Worm (Caenorhabditis elegans) whole organism, L4 larva: ENCODE results near the gene F35D11.1.

Experiments
- F37D6.2 ChIP-seq: sonication (generic microtip); optimal IDR thresholded peaks from 2 replicates; lab custom pipeline; 2016; ENCODE audit warnings: mild to moderate bottlenecking, missing genetic modification characterization, missing compliant biosample characterization
- F49E8.2 ChIP-seq: sonication (generic microtip); optimal IDR thresholded peaks from 2 replicates; lab custom pipeline; 2016; ENCODE audit warnings: missing compliant biosample characterization, mild to moderate bottlenecking, missing genetic modification characterization, borderline replicate concordance
- T20F7.1 ChIP-seq: fragments of 200-800 bp; sonication (Bioruptor generic); optimal IDR thresholded peaks from 2 replicates; lab custom pipeline; 2018; ENCODE audit warnings: mild to moderate bottlenecking, missing genetic modification characterization, missing compliant biosample characterization
- Y5F2A.4 ChIP-seq: fragments of 200-800 bp; sonication (Bioruptor generic); optimal IDR thresholded peaks from 2 replicates; lab custom pipeline; 2018; ENCODE audit warnings: mild to moderate bottlenecking, missing genetic modification characterization, missing compliant biosample characterization
- aha-1 ChIP-seq: fragments of 150-350 bp; peaks from one replicate; lab custom pipeline; 2014; ENCODE audit warnings: missing biosample characterization, missing genetic modification characterization
- aly-2 ChIP-seq: sonication (generic microtip); optimal IDR thresholded peaks from 2 replicates; lab custom pipeline; 2018; ENCODE audit warnings: missing biosample characterization, missing genetic modification characterization
- ceh-20 ChIP-seq: fragments of 200-800 bp; sonication (Bioruptor generic); IDR thresholded peaks from 2 replicates; pipeline ENCODE4 v1.3.6; 2022; ENCODE audit warnings: missing genetic modification reagents, missing genetic modification characterization, missing compliant biosample characterization
- ceh-28 ChIP-seq: fragments of 150-350 bp; optimal IDR thresholded peaks from 2 replicates; lab custom pipeline; 2014; ENCODE audit warnings: missing biosample characterization, missing genetic modification reagents, missing genetic modification characterization
- ceh-32 ChIP-seq: sonication (generic microtip); optimal IDR thresholded peaks from 2 replicates; lab custom pipeline; 2016; ENCODE audit warnings: mild to moderate bottlenecking, missing genetic modification characterization, missing compliant biosample characterization; ENCODE audit not compliant: poor library complexity
- ceh-44 ChIP-seq: fragments of 200-800 bp; sonication (Bioruptor generic); IDR thresholded peaks from 2 replicates; pipeline ENCODE4 v1.3.6; 2022; ENCODE audit warnings: missing genetic modification reagents, missing genetic modification characterization, missing compliant biosample characterization
- daf-19 ChIP-seq: fragments of 200-800 bp; sonication (Bioruptor generic); conservative IDR thresholded peaks from 2 replicates; pipeline ENCODE4 v1.3.6; 2022; ENCODE audit warnings: missing genetic modification characterization, missing compliant biosample characterization
- daf-8 ChIP-seq: fragments of 200-800 bp; sonication (Bioruptor generic); IDR thresholded peaks from 2 replicates; pipeline ENCODE4 v1.3.6; 2022; ENCODE audit warnings: missing genetic modification characterization, missing compliant biosample characterization
- dmd-8 ChIP-seq: fragments of 200-800 bp; sonication (Bioruptor generic); IDR thresholded peaks from 2 replicates; pipeline ENCODE4 v1.3.6; 2022; ENCODE audit warnings: missing genetic modification characterization, missing compliant biosample characterization
- dpl-1 ChIP-seq: fragments of 150-350 bp; optimal IDR thresholded peaks from 2 replicates; lab custom pipeline; 2014; ENCODE audit warnings: missing biosample characterization, missing genetic modification reagents, missing genetic modification characterization
- egl-27 ChIP-seq: sonication (generic microtip); optimal IDR thresholded peaks from 3 replicates; lab custom pipeline; 2017; ENCODE audit warnings: missing biosample characterization, missing genetic modification reagents, missing genetic modification characterization
- hif-1 ChIP-seq, 2 experiments: sonication (generic microtip); optimal IDR thresholded peaks; 2 replicates each; lab custom pipeline; 2016 to 2017; ENCODE audit warnings: missing compliant biosample characterization in 2 of 2, missing genetic modification characterization in 2 of 2, missing genetic modification reagents in 2 of 2, missing genotype in 2 of 2, mild to moderate bottlenecking in 1 of 2
- lin-1 ChIP-seq: fragments of 200-800 bp; sonication (Bioruptor generic); IDR thresholded peaks from 2 replicates; pipeline ENCODE4 v1.3.6; 2022; ENCODE audit warnings: missing genetic modification reagents, missing genetic modification characterization, missing compliant biosample characterization
- madf-5 ChIP-seq, 2 experiments: fragments of 200-800 bp; sonication (Bioruptor generic); IDR thresholded peaks; 2 replicates each; pipeline ENCODE4 v1.3.6; 2022; ENCODE audit warnings: missing compliant biosample characterization in 2 of 2, missing genetic modification characterization in 2 of 2
- madf-9 ChIP-seq: fragments of 200-800 bp; sonication (Bioruptor generic); conservative IDR thresholded peaks from 2 replicates; pipeline ENCODE4 v1.3.6; 2022; ENCODE audit warnings: missing genetic modification reagents, missing genetic modification characterization, missing compliant biosample characterization
- mep-1 ChIP-seq: fragments of 150-350 bp; sonication (generic microtip); optimal IDR thresholded peaks from 3 replicates; lab custom pipeline; 2014; ENCODE audit warnings: missing biosample characterization, missing genetic modification characterization
- mes-2 ChIP-seq: sonication (generic microtip); optimal IDR thresholded peaks from 2 replicates; lab custom pipeline; 2016; ENCODE audit warnings: missing genotype, mild to moderate bottlenecking, missing genetic modification characterization, missing compliant biosample characterization; ENCODE audit not compliant: poor library complexity, severe bottlenecking
- mxl-2 ChIP-seq: fragments of 200-800 bp; sonication (Bioruptor generic); conservative IDR thresholded peaks from 2 replicates; pipeline ENCODE4 v1.3.6; 2022; ENCODE audit warnings: missing genetic modification reagents, missing genetic modification characterization, missing compliant biosample characterization
- mxl-3 ChIP-seq: fragments of 200-800 bp; sonication (Bioruptor generic); optimal IDR thresholded peaks from 2 replicates; lab custom pipeline; 2018; ENCODE audit warnings: mild to moderate bottlenecking, missing genetic modification characterization, missing compliant biosample characterization
- nhr-10 ChIP-seq: fragments of 150-350 bp; optimal IDR thresholded peaks from 2 replicates; lab custom pipeline; 2014; ENCODE audit warnings: missing biosample characterization, missing genetic modification characterization
- nhr-25 ChIP-seq: sonication (generic microtip); optimal IDR thresholded peaks from 2 replicates; lab custom pipeline; 2017; ENCODE audit warnings: missing genetic modification characterization, mild to moderate bottlenecking, missing compliant biosample characterization, antibody characterized with exemption, moderate library complexity, borderline replicate concordance; ENCODE audit not compliant: insufficient read depth
- nhr-41 ChIP-seq: fragments of 200-800 bp; sonication (Bioruptor generic); IDR thresholded peaks from 2 replicates; pipeline ENCODE4 v1.3.6; 2022; ENCODE audit warnings: missing genetic modification reagents, missing genetic modification characterization, missing compliant biosample characterization
- nhr-42 ChIP-seq: fragments of 200-800 bp; sonication (Bioruptor generic); IDR thresholded peaks from 2 replicates; pipeline ENCODE4 v1.3.6; 2022; ENCODE audit warnings: missing genetic modification characterization, missing compliant biosample characterization
- nhr-48 ChIP-seq: sonication (generic microtip); optimal IDR thresholded peaks from 2 replicates; lab custom pipeline; 2016; ENCODE audit warnings: mild to moderate bottlenecking, missing genetic modification characterization, missing compliant biosample characterization
- php-3 ChIP-seq: fragments of 200-800 bp; sonication (Bioruptor generic); IDR thresholded peaks from 2 replicates; pipeline ENCODE4 v1.3.6; 2022; ENCODE audit warnings: missing genetic modification reagents, missing genetic modification characterization, missing compliant biosample characterization
- skn-1 ChIP-seq: fragments of 150-350 bp; optimal IDR thresholded peaks from 2 replicates; lab custom pipeline; 2014; ENCODE audit warnings: missing biosample characterization, missing genetic modification characterization
- snpc-1.2 ChIP-seq: fragments of 200-800 bp; sonication (Bioruptor generic); IDR thresholded peaks from 2 replicates; pipeline ENCODE4 v1.3.6; 2022; ENCODE audit warnings: missing genetic modification reagents, missing genetic modification characterization, missing compliant biosample characterization
- tag-97 ChIP-seq: fragments of 200-800 bp; sonication (Bioruptor generic); IDR thresholded peaks from 2 replicates; pipeline ENCODE4 v1.3.6; 2022; ENCODE audit warnings: missing genetic modification characterization, missing compliant biosample characterization
- unc-130 ChIP-seq: sonication (generic microtip); optimal IDR thresholded peaks from 2 replicates; lab custom pipeline; 2016; ENCODE audit warnings: missing genetic modification reagents, missing genetic modification characterization, missing compliant biosample characterization
- unc-39 ChIP-seq: sonication (generic microtip); optimal IDR thresholded peaks from 2 replicates; lab custom pipeline; 2017; ENCODE audit warnings: missing biosample characterization, missing genetic modification characterization
- zag-1 ChIP-seq: fragments of 150-350 bp; optimal IDR thresholded peaks from 2 replicates; lab custom pipeline; 2014; ENCODE audit warnings: missing biosample characterization, missing genetic modification characterization
- ztf-7 ChIP-seq: fragments of 150-350 bp; optimal IDR thresholded peaks from 2 replicates; lab custom pipeline; 2014; ENCODE audit warnings: missing biosample characterization, missing genetic modification characterization

Gene F35D11.1

ce11 chrII:4663186-4663585, 36.5 kb downstream of the F35D11.1 start, which contains the start of gene T05A7.12:
Gene T05A7.12 (minus strand): TSS chrII:4663286.
- TF ChIP-seq nhr-48 (tag; lab: Kevin White, UChicago), result no peak
- TF ChIP-seq php-3 (GFP tag; lab: Robert Waterston, UW), result no peak
- no peak for TF ChIP-seq ceh-28 (tag; lab: Kevin White, UChicago)
- no peak for TF ChIP-seq zag-1 (tag; lab: Kevin White, UChicago)
- TF ChIP-seq daf-19 (GFP tag; lab: Robert Waterston, UW), result no peak
- no peak for TF ChIP-seq unc-39
- no peak for TF ChIP-seq aly-2 (tag; lab: Kevin White, UChicago)
- TF ChIP-seq dmd-8 (GFP tag; lab: Robert Waterston, UW), result no peak
- no peak for TF ChIP-seq Y5F2A.4 (GFP tag; lab: Kevin White, UChicago)
- TF ChIP-seq mxl-2 (GFP tag; lab: Robert Waterston, UW), result no peak
- no peak for TF ChIP-seq nhr-41 (GFP tag; lab: Robert Waterston, UW)
- no peak for TF ChIP-seq mes-2 (tag; lab: Kevin White, UChicago)
- no peak for TF ChIP-seq unc-130 (GFP tag; lab: Kevin White, UChicago)
- no peak for TF ChIP-seq madf-9 (GFP tag; lab: Robert Waterston, UW)
- no peak for TF ChIP-seq snpc-1.2
- TF ChIP-seq ceh-32, result no peak
- no peak for TF ChIP-seq mep-1 (tag; lab: Kevin White, UChicago)
- no peak for TF ChIP-seq tag-97
- no peak for TF ChIP-seq daf-8 (GFP tag; lab: Robert Waterston, UW)
- TF ChIP-seq, all 104 proteins: peak for 0

ce11 chrII:4665359-4665758, 38.7 kb downstream of the F35D11.1 start, which contains the start of gene T05A7.11:
Gene T05A7.11 (minus strand): TSS chrII:4665459.
- no peak for TF ChIP-seq F49E8.2
- no peak for TF ChIP-seq ceh-28 (tag; lab: Kevin White, UChicago)

DNA sequence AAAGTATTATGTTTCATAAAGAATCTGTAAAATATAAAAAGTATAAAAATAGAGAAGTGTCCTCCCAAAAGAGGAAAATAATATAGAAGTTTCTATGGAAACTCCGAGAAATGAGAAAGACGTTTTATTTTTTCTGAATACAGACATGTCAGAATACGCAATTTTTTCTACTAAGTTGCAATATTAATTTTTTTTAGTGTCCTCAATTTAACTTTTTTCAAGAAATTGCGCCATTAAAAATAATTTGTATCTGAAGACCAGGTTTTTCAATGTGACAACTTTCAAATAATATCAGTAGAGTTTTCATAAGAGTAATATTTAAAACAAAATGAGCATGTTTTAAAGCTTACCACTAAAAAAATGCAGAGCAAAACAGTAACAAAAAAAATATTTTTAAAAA, 40.9 kb downstream of the F35D11.1 start, which contains the start of gene fut-5:
TSS of gene fut-5 (minus strand) at position 101 of the 400 bp plus-strand sequence.
- TF ChIP-seq ceh-20 (GFP tag; lab: Robert Waterston, UW) (no peak), aha-1 (tag; lab: Kevin White, UChicago) (peak; percentile 0)

ce11 chrII:4671692-4672091, 45.0 kb downstream of the F35D11.1 start, which contains the start of gene T05A7.6:
Gene T05A7.6 (minus strand): TSS chrII:4671792.
- TF ChIP-seq lin-1 (GFP tag; lab: Robert Waterston, UW) (no peak), ceh-44 (GFP tag; lab: Robert Waterston, UW) (no peak), egl-27 (no peak), T20F7.1 (GFP tag; lab: Kevin White, UChicago) (no peak), F37D6.2 (tag; lab: Kevin White, UChicago) (no peak), nhr-42 (no peak), ztf-7 (tag; lab: Kevin White, UChicago) (no peak), F49E8.2 (no peak), skn-1 (tag; lab: Kevin White, UChicago) (no peak), dmd-8 (GFP tag; lab: Robert Waterston, UW) (no peak), nhr-10 (tag; lab: Kevin White, UChicago) (no peak), nhr-25 (no peak), dpl-1 (GFP tag; lab: Kevin White, UChicago) (no peak), madf-5 (GFP tag; IDR thresholded peaks at IDR 0.05; lab: Robert Waterston, UW) (no peak), mxl-3 (GFP tag; lab: Kevin White, UChicago) (no peak), hif-1 (tag; optimal IDR thresholded peaks at IDR 0.05; lab: Kevin White, UChicago) (no peak)
